Worm (Caenorhabditis elegans): ENCODE results near the gene sri-63.

ce11 chrII:3245836-3246235 is 41.3 kb upstream of the sri-63 start, which contains the start of gene C17F4.7:
- TF ChIP-seq cog-1 (tag; optimal IDR thresholded peaks at IDR 0.05) (no peak), tab-1 (GFP tag; IDR thresholded peaks at IDR 0.05) (no peak), ref-1 (GFP tag; conservative IDR thresholded peaks at IDR 0.05) (no peak)
